Fruit fly (Drosophila melanogaster): ENCODE data around the gene Kap-alpha3.
A peak's percentile ranks its signal among the peaks of the same experiment; 100 is the strongest.

Gene Kap-alpha3

DNA sequence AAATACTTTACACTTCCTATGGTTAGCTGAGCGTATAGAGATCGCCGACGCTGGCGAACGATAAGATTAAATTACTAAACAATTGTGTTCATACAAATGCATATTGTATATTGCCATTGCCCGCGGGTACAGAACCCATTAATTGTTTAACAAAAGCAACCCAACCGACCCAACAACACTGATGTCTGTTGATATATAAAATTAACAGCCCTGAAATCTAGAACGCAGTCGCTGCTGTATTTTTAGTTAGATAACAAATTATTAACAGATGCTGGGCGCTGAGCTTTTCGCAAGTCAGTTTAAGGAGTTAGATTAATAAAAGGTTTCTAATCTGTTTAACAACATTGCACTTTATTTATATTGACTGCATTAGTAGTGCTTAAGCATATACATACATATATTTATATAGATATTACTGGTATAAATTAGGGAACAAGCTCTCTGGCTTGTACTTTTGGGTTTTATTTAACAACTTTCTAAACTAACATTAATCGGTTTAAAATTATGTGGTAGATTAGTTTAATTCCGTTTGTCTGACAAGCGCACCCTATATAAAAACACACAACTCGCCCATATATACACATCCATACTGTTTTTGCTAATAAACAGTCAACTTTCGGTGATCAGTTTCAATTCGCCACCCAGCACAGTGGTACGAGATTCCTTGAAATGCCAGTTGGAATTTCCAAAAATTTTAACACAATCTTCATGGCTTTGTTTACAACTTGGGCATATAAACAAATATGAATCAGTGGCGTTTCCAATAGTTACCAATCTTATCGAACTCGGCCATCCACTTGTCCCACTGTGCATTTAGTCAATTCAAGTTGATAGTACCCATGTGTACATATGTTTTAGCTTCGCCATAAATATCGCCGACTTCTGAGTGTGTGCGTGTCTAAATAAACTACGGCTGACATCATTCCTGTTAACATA lies 49.4 kb downstream of the Kap-alpha3 start:
- TF ChIP-seq CG9139 (GFP tag; optimal IDR thresholded peaks at IDR 0.05) (no peak), Hr4 (GFP tag; optimal IDR thresholded peaks at IDR 0.05) (no peak), CG6276 (GFP tag; optimal IDR thresholded peaks at IDR 0.05) (peak; percentile 90), net (GFP tag; optimal IDR thresholded peaks at IDR 0.05) (peak; percentile 88), esn (GFP tag; optimal IDR thresholded peaks at IDR 0.05) (peak; percentile 87), lz (GFP tag; optimal IDR thresholded peaks at IDR 0.05) (peak; percentile 85), pdm3 (GFP tag; optimal IDR thresholded peaks at IDR 0.05) (peak; percentile 84), Hr39 (GFP tag; optimal IDR thresholded peaks at IDR 0.05) (no peak), cyc (GFP tag; optimal IDR thresholded peaks at IDR 0.05) (peak; percentile 86), Eip93F (GFP tag; optimal IDR thresholded peaks at IDR 0.05) (no peak), CG8119 (GFP tag; IDR thresholded peaks at IDR 0.05) (peak; percentile 86), CG8632 (GFP tag; optimal IDR thresholded peaks at IDR 0.05) (no peak), CG6792 (GFP tag; optimal IDR thresholded peaks at IDR 0.05) (peak; percentile 84), dsx (GFP tag; optimal IDR thresholded peaks at IDR 0.05; ENCODE audit: poor library complexity, severe bottlenecking) (no peak), Ets21C (GFP tag; optimal IDR thresholded peaks at IDR 0.05) (peak; percentile 77), CG34406 (GFP tag; optimal IDR thresholded peaks at IDR 0.05) (peak; percentile 80), achi (GFP tag; optimal IDR thresholded peaks at IDR 0.05) (no peak), CG11294 (GFP tag; IDR thresholded peaks at IDR 0.05) (peak; percentile 94), Sox15 (GFP tag; optimal IDR thresholded peaks at IDR 0.05) (peak; percentile 76), Smox (GFP tag; optimal IDR thresholded peaks at IDR 0.05) (no peak), CG10631 (GFP tag; optimal IDR thresholded peaks at IDR 0.05) (no peak), CG6854 (GFP tag; optimal IDR thresholded peaks at IDR 0.05) (peak; percentile 53), CG10669 (GFP tag; optimal IDR thresholded peaks at IDR 0.05) (peak; percentile 85), CG4318 (GFP tag; optimal IDR thresholded peaks at IDR 0.05) (peak; percentile 68), ss (GFP tag; optimal IDR thresholded peaks at IDR 0.05) (no peak), Sox102F (GFP tag; optimal IDR thresholded peaks at IDR 0.05) (no peak), CG6808 (GFP tag; optimal IDR thresholded peaks at IDR 0.05) (no peak), vri (GFP tag; optimal IDR thresholded peaks at IDR 0.05) (peak; percentile 88), CG15336 (GFP tag; IDR thresholded peaks at IDR 0.05) (peak; percentile 88), CG16779 (tag; optimal IDR thresholded peaks at IDR 0.05) (peak; percentile 83), eg (GFP tag; IDR thresholded peaks at IDR 0.05) (peak; percentile 96), CG7368 (GFP tag; optimal IDR thresholded peaks at IDR 0.05) (no peak), CG3032 (tag; optimal IDR thresholded peaks at IDR 0.05) (peak; percentile 57), CG32006 (GFP tag; optimal IDR thresholded peaks at IDR 0.05) (no peak), CG6163 (GFP tag; IDR thresholded peaks at IDR 0.05) (peak; percentile 97), topi (GFP tag; optimal IDR thresholded peaks at IDR 0.05) (peak; percentile 91), Eip78C (GFP tag) (peak; percentile 98), salr (GFP tag; optimal IDR thresholded peaks at IDR 0.05) (peak in 1 of 2 experiments; percentile 55), Ets96B (tag; optimal IDR thresholded peaks at IDR 0.05) (no peak), Blimp-1 (GFP tag; optimal IDR thresholded peaks at IDR 0.05) (peak; percentile 27), CG8319 (GFP tag; optimal IDR thresholded peaks at IDR 0.05) (peak; percentile 85), CG11762 (GFP tag; optimal IDR thresholded peaks at IDR 0.05; ENCODE audit: insufficient read depth) (peak; percentile 88), CG1621 (tag; optimal IDR thresholded peaks at IDR 0.05) (no peak), Gug (GFP tag; IDR thresholded peaks at IDR 0.05) (peak; percentile 90), Eip75B (GFP tag; optimal IDR thresholded peaks at IDR 0.05) (no peak), fd85E (GFP tag; optimal IDR thresholded peaks at IDR 0.05) (peak; percentile 85), acj6 (GFP tag; optimal IDR thresholded peaks at IDR 0.05) (peak; percentile 89), spab (GFP tag; optimal IDR thresholded peaks at IDR 0.05) (peak; percentile 75), CG11902 (GFP tag; optimal IDR thresholded peaks at IDR 0.05) (peak; percentile 91), svp (GFP tag) (peak; percentile 94)
